Fruit fly (Drosophila melanogaster) whole organism, embryonic: Measurements from ENCODE around the gene Hacd1.

Source experiments
- C15 ChIP-seq: fragments of 200-800 bp; sonication (Bioruptor generic); IDR thresholded peaks from 3 replicates; pipeline ENCODE4 v1.3.6; 2022; ENCODE audit warnings: missing biosample characterization, missing genetic modification characterization
- CG10267 ChIP-seq: fragments of 200-800 bp; sonication (Bioruptor generic); optimal IDR thresholded peaks from 2 replicates; lab custom pipeline; 2018; ENCODE audit warnings: missing biosample characterization, mild to moderate bottlenecking, missing genetic modification characterization, moderate library complexity
- CG10366 ChIP-seq: fragments of 200-800 bp; sonication (Bioruptor generic); IDR thresholded peaks from 2 replicates; pipeline ENCODE4 v1.3.6; 2022; ENCODE audit warnings: missing biosample characterization, missing genetic modification characterization
- CG10543 ChIP-seq: fragments of 200-800 bp; sonication (Bioruptor generic); optimal IDR thresholded peaks from 3 replicates; lab custom pipeline; 2017; ENCODE audit warnings: missing biosample characterization, mild to moderate bottlenecking, missing genetic modification characterization, moderate library complexity
- CG13775 ChIP-seq: fragments of 200-800 bp; sonication (Bioruptor generic); optimal IDR thresholded peaks from 3 replicates; lab custom pipeline; 2017; ENCODE audit warnings: missing biosample characterization, mild to moderate bottlenecking, missing genetic modification characterization
- CG13894 ChIP-seq: fragments of 200-800 bp; sonication (Bioruptor generic); optimal IDR thresholded peaks from 3 replicates; lab custom pipeline; 2018; ENCODE audit warnings: missing biosample characterization, mild to moderate bottlenecking, missing genetic modification characterization, moderate library complexity
- CG14014 ChIP-seq: fragments of 200-800 bp; sonication (Bioruptor generic); IDR thresholded peaks from 2 replicates; pipeline ENCODE4 v1.3.6; 2022; ENCODE audit warnings: missing biosample characterization, missing genetic modification characterization
- CG14441 ChIP-seq: fragments of 200-800 bp; sonication (Bioruptor generic); IDR thresholded peaks from 2 replicates; pipeline ENCODE4 v1.3.6; 2022; ENCODE audit warnings: missing biosample characterization, missing genetic modification characterization
- CG15073 ChIP-seq: fragments of 200-800 bp; sonication (Bioruptor generic); optimal IDR thresholded peaks from 2 replicates; lab custom pipeline; 2016; ENCODE audit warnings: missing biosample characterization, missing genetic modification characterization
- CG17328 ChIP-seq: fragments of 200-800 bp; sonication (Bioruptor generic); IDR thresholded peaks from 2 replicates; pipeline ENCODE4 v1.3.6; 2022; ENCODE audit warnings: missing biosample characterization, missing genetic modification characterization
- CG17912 ChIP-seq: fragments of 200-800 bp; sonication (Bioruptor generic); optimal IDR thresholded peaks from 2 replicates; lab custom pipeline; 2018; ENCODE audit warnings: missing biosample characterization, mild to moderate bottlenecking, missing genetic modification characterization
- CG1792 ChIP-seq: fragments of 200-800 bp; sonication (Bioruptor generic); optimal IDR thresholded peaks from 2 replicates; lab custom pipeline; 2016; ENCODE audit warnings: missing biosample characterization, missing genetic modification characterization
- CG31365 ChIP-seq: fragments of 200-800 bp; sonication (Bioruptor generic); optimal IDR thresholded peaks from 2 replicates; lab custom pipeline; 2018; ENCODE audit warnings: missing biosample characterization, mild to moderate bottlenecking, missing genetic modification characterization
- CG34376 ChIP-seq: fragments of 200-800 bp; sonication (Bioruptor generic); optimal IDR thresholded peaks from 2 replicates; lab custom pipeline; 2018; ENCODE audit warnings: missing biosample characterization, mild to moderate bottlenecking, missing genetic modification characterization
- CG5180 ChIP-seq: fragments of 200-800 bp; sonication (Bioruptor generic); optimal IDR thresholded peaks from 3 replicates; lab custom pipeline; 2017; ENCODE audit warnings: missing biosample characterization, missing genetic modification characterization, mild to moderate bottlenecking, moderate library complexity, missing genetic modification reagents
- CG8281 ChIP-seq: fragments of 200-800 bp; sonication (Bioruptor generic); optimal IDR thresholded peaks from 2 replicates; lab custom pipeline; 2018; ENCODE audit warnings: missing biosample characterization, mild to moderate bottlenecking, missing genetic modification characterization, moderate library complexity
- CG8765 ChIP-seq: fragments of 200-800 bp; sonication (Bioruptor generic); IDR thresholded peaks from 2 replicates; pipeline ENCODE4 v1.3.6; 2022; ENCODE audit warnings: missing biosample characterization, missing genetic modification characterization
- CkIIα-i1 ChIP-seq: fragments of 200-800 bp; sonication (Bioruptor generic); IDR thresholded peaks from 2 replicates; pipeline ENCODE4 v1.3.6; 2022; ENCODE audit warnings: missing biosample characterization, missing genetic modification characterization
- CrebB ChIP-seq: fragments of 200-800 bp; sonication (Bioruptor generic); optimal IDR thresholded peaks from 3 replicates; lab custom pipeline; 2018; ENCODE audit warnings: missing biosample characterization, mild to moderate bottlenecking, missing genetic modification characterization
- D ChIP-seq, 2 experiments: fragments of 200-800 bp in 1 of 2; fragments of >200 bp in 1 of 2; sonication (Bioruptor generic) in 1 of 2; optimal IDR thresholded peaks; 2 replicates in 1 of 2; 3 replicates in 1 of 2; lab custom pipeline; 2017; ENCODE audit warnings: mild to moderate bottlenecking in 1 of 2, missing biosample characterization in 1 of 2, missing genetic modification characterization in 1 of 2, missing genetic modification reagents in 1 of 2
- Doc2 ChIP-seq: fragments of 200-800 bp; sonication (Bioruptor generic); IDR thresholded peaks from 2 replicates; pipeline ENCODE4 v1.3.6; 2022; ENCODE audit warnings: missing biosample characterization, missing genetic modification characterization
- E2f1 ChIP-seq: fragments of 200-800 bp; sonication (Bioruptor generic); IDR thresholded peaks from 2 replicates; pipeline ENCODE4 v1.3.6; 2022; ENCODE audit warnings: missing biosample characterization, missing genetic modification characterization
- HmgZ ChIP-seq: fragments of 200-800 bp; sonication (Bioruptor generic); optimal IDR thresholded peaks from 2 replicates; lab custom pipeline; 2018; ENCODE audit warnings: missing biosample characterization, mild to moderate bottlenecking, missing genetic modification characterization
- Hr78 ChIP-seq, 2 experiments: fragments of 200-800 bp in 1 of 2; fragments of >200 bp in 1 of 2; sonication (Bioruptor generic) in 1 of 2; optimal IDR thresholded peaks; 2 replicates each; lab custom pipeline; 2017 to 2019; ENCODE audit warnings: missing biosample characterization in 2 of 2, missing genetic modification characterization in 2 of 2, mild to moderate bottlenecking in 1 of 2, moderate library complexity in 1 of 2
- Med ChIP-seq: fragments of 200-800 bp; sonication (Bioruptor generic); peaks from one replicate; lab custom pipeline; 2016; ENCODE audit warnings: missing biosample characterization, missing genetic modification characterization, mild to moderate bottlenecking, inconsistent platforms, moderate library complexity
- Mes4 ChIP-seq: fragments of 200-800 bp; sonication (Bioruptor generic); optimal IDR thresholded peaks from 2 replicates; lab custom pipeline; 2016; ENCODE audit warnings: missing biosample characterization, missing genetic modification characterization
- NC2β ChIP-seq: fragments of 200-800 bp; sonication (Bioruptor generic); optimal IDR thresholded peaks from 2 replicates; lab custom pipeline; 2016; ENCODE audit warnings: missing biosample characterization, missing genetic modification characterization
- Nf-YB ChIP-seq: fragments of 200-800 bp; sonication (Bioruptor generic); optimal IDR thresholded peaks from 3 replicates; lab custom pipeline; 2019; ENCODE audit warnings: missing biosample characterization, mild to moderate bottlenecking, missing genetic modification characterization, moderate library complexity
- Ravus ChIP-seq: fragments of 200-800 bp; sonication (Bioruptor generic); IDR thresholded peaks from 2 replicates; pipeline ENCODE4 v1.3.6; 2022; ENCODE audit warnings: missing biosample characterization, missing genetic modification characterization
- Sry-δ ChIP-seq: fragments of 200-800 bp; sonication (Bioruptor generic); optimal IDR thresholded peaks from 2 replicates; lab custom pipeline; 2016; ENCODE audit warnings: missing biosample characterization, missing genetic modification characterization
- Usf ChIP-seq: fragments of 200-800 bp; sonication (Bioruptor generic); optimal IDR thresholded peaks from 2 replicates; lab custom pipeline; 2017; ENCODE audit warnings: missing genotype, missing biosample characterization, missing genetic modification characterization
- Vsx1 ChIP-seq: fragments of 200-800 bp; sonication (Bioruptor generic); optimal IDR thresholded peaks from 2 replicates; lab custom pipeline; 2017; ENCODE audit warnings: missing biosample characterization, mild to moderate bottlenecking, missing genetic modification characterization, missing genetic modification reagents
- Xbp1 ChIP-seq: fragments of 200-800 bp; sonication (Bioruptor generic); optimal IDR thresholded peaks from 3 replicates; lab custom pipeline; 2016; ENCODE audit warnings: missing biosample characterization, mild to moderate bottlenecking, missing genetic modification characterization
- ase ChIP-seq: fragments of 200-800 bp; sonication (Bioruptor generic); IDR thresholded peaks from 3 replicates; pipeline ENCODE4 v1.3.6; 2022; ENCODE audit warnings: missing biosample characterization, missing genetic modification characterization
- bsh ChIP-seq, 2 experiments: fragments of 200-800 bp; sonication (Bioruptor generic); optimal IDR thresholded peaks; 2 replicates each; lab custom pipeline; 2017 to 2018; ENCODE audit warnings: mild to moderate bottlenecking in 2 of 2, missing biosample characterization in 2 of 2, missing genetic modification characterization in 2 of 2, moderate library complexity in 1 of 2
- caup ChIP-seq: fragments of 200-800 bp; sonication (Bioruptor generic); optimal IDR thresholded peaks from 3 replicates; lab custom pipeline; 2017; ENCODE audit warnings: missing biosample characterization, mild to moderate bottlenecking, missing genetic modification characterization, moderate library complexity; ENCODE audit not compliant: severe bottlenecking
- danr ChIP-seq: fragments of 200-800 bp; sonication (Bioruptor generic); IDR thresholded peaks from 2 replicates; pipeline ENCODE4 v1.3.6; 2022; ENCODE audit warnings: missing biosample characterization, missing genetic modification characterization
- esg ChIP-seq: fragments of 200-800 bp; sonication (Bioruptor generic); conservative IDR thresholded peaks from 2 replicates; pipeline ENCODE4 v1.3.6; 2022; ENCODE audit warnings: missing biosample characterization, missing genetic modification characterization
- gem ChIP-seq: fragments of 200-800 bp; sonication (Bioruptor generic); optimal IDR thresholded peaks from 2 replicates; lab custom pipeline; 2019; ENCODE audit warnings: missing biosample characterization, mild to moderate bottlenecking, missing genetic modification characterization, moderate library complexity
- klu ChIP-seq: fragments of 200-800 bp; sonication (Bioruptor generic); IDR thresholded peaks from 2 replicates; pipeline ENCODE4 v1.3.6; 2022; ENCODE audit warnings: missing biosample characterization, missing genetic modification characterization
- ranshi ChIP-seq: fragments of 200-800 bp; sonication (Bioruptor generic); IDR thresholded peaks from 2 replicates; pipeline ENCODE4 v1.3.6; 2022; ENCODE audit warnings: missing biosample characterization, missing genetic modification characterization
- sd ChIP-seq: fragments of 200-800 bp; sonication (Bioruptor generic); optimal IDR thresholded peaks from 3 replicates; lab custom pipeline; 2018; ENCODE audit warnings: missing biosample characterization, mild to moderate bottlenecking, missing genetic modification characterization, moderate library complexity
- seq ChIP-seq: fragments of 200-800 bp; sonication (Bioruptor generic); IDR thresholded peaks from 2 replicates; pipeline ENCODE4 v1.3.6; 2022; ENCODE audit warnings: missing biosample characterization, missing genetic modification characterization
- sim ChIP-seq: fragments of 200-800 bp; sonication (Bioruptor generic); IDR thresholded peaks from 2 replicates; pipeline ENCODE4 v1.3.6; 2022; ENCODE audit warnings: missing biosample characterization, missing genetic modification characterization
- twi ChIP-seq: fragments of 200-800 bp; optimal IDR thresholded peaks from 2 replicates; lab custom pipeline; 2019; ENCODE audit warnings: missing biosample characterization, mild to moderate bottlenecking, missing genetic modification characterization, moderate library complexity
- wek ChIP-seq: fragments of 200-800 bp; sonication (Bioruptor generic); optimal IDR thresholded peaks from 3 replicates; lab custom pipeline; 2018; ENCODE audit warnings: missing biosample characterization, mild to moderate bottlenecking, missing genetic modification characterization, moderate library complexity
- zfh1 ChIP-seq: fragments of 200-800 bp; sonication (Bioruptor generic); IDR thresholded peaks from 3 replicates; pipeline ENCODE4 v1.3.6; 2022; ENCODE audit warnings: missing biosample characterization, missing genetic modification characterization

The Hacd1 gene

DNA sequence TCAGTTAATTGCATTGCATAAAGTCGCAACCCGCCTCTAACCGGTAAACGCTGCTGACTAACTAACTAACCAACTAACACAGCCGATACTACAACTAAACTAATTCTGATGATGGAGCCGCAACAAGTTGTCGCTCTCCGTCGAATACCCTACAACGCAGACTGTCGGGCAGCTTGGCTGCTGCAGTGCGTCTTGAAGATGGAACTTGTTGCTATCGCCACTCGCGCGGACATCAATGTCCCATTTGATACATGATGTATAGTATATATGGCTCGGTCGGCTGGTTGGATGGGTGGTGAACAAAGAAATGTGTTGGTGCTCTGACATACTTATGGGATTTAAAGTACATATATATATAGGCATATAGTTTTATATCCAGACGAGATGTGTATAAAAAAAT lies 23.4 kb upstream of the Hacd1 start (continued):
- TF ChIP-seq E2f1 (GFP tag; lab: Robert Waterston, UW) = 0 out of 2 replicates have a peak, but pooled peaks have one; percentile 9
- peak; percentile 3 for TF ChIP-seq CrebB
- 0 out of 2 replicates have a peak, but pooled peaks have one; percentile 7 for TF ChIP-seq seq (GFP tag; lab: Robert Waterston, UW)
- TF ChIP-seq klu (GFP tag; lab: Robert Waterston, UW) = no peak
- TF ChIP-seq, all 482 proteins: peak for 63

DNA sequence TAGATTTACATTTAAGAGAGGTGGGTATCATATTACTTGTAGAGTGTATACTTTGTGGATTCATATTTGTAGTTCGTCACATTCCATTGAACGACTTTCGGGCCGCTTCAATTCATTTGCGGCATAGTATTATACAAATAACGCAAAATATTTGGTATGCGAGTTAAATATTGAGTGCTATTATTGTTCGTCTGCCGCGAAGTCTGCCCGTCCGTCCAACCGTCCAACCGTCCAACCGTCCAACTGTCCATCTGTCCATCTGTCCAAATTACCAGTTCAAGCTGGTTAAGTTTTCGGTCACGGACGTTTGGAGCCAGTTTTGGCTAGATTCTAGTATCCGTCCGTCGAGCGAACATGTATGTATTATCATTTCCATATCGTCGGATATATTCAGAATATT lies 22.0 kb upstream of the Hacd1 start:
- TF ChIP-seq gem (tag; lab: Kevin White, UChicago) (peak; percentile 82), CG5180 (peak; percentile 3), Med (GFP tag; lab: Kevin White, UChicago) (peak; percentile 25), CG8281 (tag; lab: Kevin White, UChicago) (peak; percentile 85), CG15073 (GFP tag; lab: Kevin White, UChicago) (no peak), CG13894 (tag; lab: Kevin White, UChicago) (peak; percentile 32), sd (tag; lab: Kevin White, UChicago) (peak; percentile 80), danr (no peak)
- TF ChIP-seq, all 482 proteins: peak for 6

DNA sequence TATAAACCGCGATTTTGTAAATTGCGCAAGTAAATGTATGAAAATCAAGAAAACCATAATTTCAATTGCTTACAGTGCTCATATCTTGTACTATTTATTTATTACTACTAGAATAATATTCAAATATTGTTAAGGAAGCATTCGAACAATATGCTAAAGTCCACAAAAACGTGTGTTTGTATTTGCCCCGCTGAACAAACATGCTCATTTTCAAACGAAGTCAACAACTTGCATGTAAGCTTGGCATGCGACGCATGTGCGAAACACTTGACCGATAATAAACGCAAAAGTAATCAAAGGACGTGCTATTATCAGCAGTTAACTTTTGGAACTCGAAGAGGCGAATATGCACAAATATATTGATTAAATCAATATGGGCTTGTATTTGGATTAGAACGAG lies 19.1 kb upstream of the Hacd1 start:
- TF ChIP-seq ase (GFP tag; lab: Robert Waterston, UW) = no peak
- peak; percentile 61 for TF ChIP-seq CG17328 (GFP tag; lab: Robert Waterston, UW)
- peak; percentile 94 for TF ChIP-seq Med (GFP tag; lab: Kevin White, UChicago)
- TF ChIP-seq HmgZ (tag; lab: Kevin White, UChicago) = peak; percentile 60
- no peak; the same call in 2 of the 3 replicates for TF ChIP-seq C15 (GFP tag; lab: Robert Waterston, UW)
- peak; percentile 52 for TF ChIP-seq NC2β
- peak; percentile 81 for TF ChIP-seq Vsx1 (GFP tag; lab: Kevin White, UChicago)
- TF ChIP-seq Xbp1 (GFP tag; lab: Kevin White, UChicago) = no peak
- TF ChIP-seq Hr78 (GFP tag; optimal IDR thresholded peaks at IDR 0.05; lab: Kevin White, UChicago) = no peak
- peak; percentile 19 for TF ChIP-seq twi (tag; lab: Kevin White, UChicago)
- peak in 1 of 2 experiments; percentile 87 for TF ChIP-seq bsh (GFP tag; optimal IDR thresholded peaks at IDR 0.05; lab: Kevin White, UChicago)
- TF ChIP-seq CG13775 = peak; percentile 26
- TF ChIP-seq Ravus (GFP tag; lab: Robert Waterston, UW) = no peak
- TF ChIP-seq CG14441 (GFP tag; lab: Robert Waterston, UW) = no peak
- TF ChIP-seq zfh1 (GFP tag; lab: Robert Waterston, UW) = peak; percentile 46; the same call in 2 of the 3 replicates
- peak; percentile 85 for TF ChIP-seq caup (GFP tag; lab: Kevin White, UChicago)
- TF ChIP-seq CG10543 (GFP tag; lab: Kevin White, UChicago) = peak; percentile 80
- no peak for TF ChIP-seq Doc2 (GFP tag; lab: Robert Waterston, UW)
- TF ChIP-seq CG14014 (GFP tag; lab: Robert Waterston, UW) = peak; percentile 60; the same call in 1 of the 2 replicates
- peak; percentile 17 for TF ChIP-seq Mes4 (GFP tag; lab: Kevin White, UChicago)
- TF ChIP-seq CG8765 = no peak
- TF ChIP-seq D (optimal IDR thresholded peaks at IDR 0.05; lab: Kevin White, UChicago) = no peak
- TF ChIP-seq D (GFP tag; optimal IDR thresholded peaks at IDR 0.05; lab: Kevin White, UChicago) = no peak
- TF ChIP-seq wek (GFP tag; lab: Kevin White, UChicago) = peak; percentile 83
- TF ChIP-seq sim (GFP tag; lab: Robert Waterston, UW) = no peak
- TF ChIP-seq Sry-δ = peak; percentile 4
- peak; percentile 1 for TF ChIP-seq CG31365 (tag; lab: Kevin White, UChicago)
- no peak for TF ChIP-seq Usf (GFP tag; lab: Kevin White, UChicago)
- peak; percentile 20 for TF ChIP-seq CG1792 (GFP tag; lab: Kevin White, UChicago)
- peak; percentile 61; the same call in 1 of the 2 replicates for TF ChIP-seq ranshi (GFP tag; lab: Robert Waterston, UW)
- no peak for TF ChIP-seq CkIIα-i1 (GFP tag; lab: Robert Waterston, UW)
- TF ChIP-seq CG10267 = peak; percentile 27
- TF ChIP-seq CG34376 = peak; percentile 40
- peak; percentile 8 for TF ChIP-seq CG17912 (GFP tag; lab: Kevin White, UChicago)
- TF ChIP-seq Nf-YB (GFP tag; lab: Kevin White, UChicago) = peak; percentile 48
- TF ChIP-seq CG10366 (GFP tag; lab: Robert Waterston, UW) = no peak
- TF ChIP-seq esg (GFP tag; lab: Robert Waterston, UW) = no peak
